Worm (Caenorhabditis elegans) whole organism, L4 larva: ENCODE results near the gene math-42.

ENCODE experiments used
- F10B5.3 ChIP-seq: sonication (generic microtip); optimal IDR thresholded peaks from 2 replicates; lab custom pipeline; 2016; ENCODE audit warnings: mild to moderate bottlenecking, missing genetic modification characterization, missing compliant biosample characterization
- F26F4.8 ChIP-seq: fragments of 200-800 bp; sonication (Bioruptor generic); conservative IDR thresholded peaks from 2 replicates; pipeline ENCODE4 v1.3.6; 2022; ENCODE audit warnings: missing genetic modification characterization, missing compliant biosample characterization
- Y105C5A.15 ChIP-seq: fragments of 200-800 bp; sonication (Bioruptor generic); IDR thresholded peaks from 2 replicates; pipeline ENCODE4 v1.3.6; 2022; ENCODE audit warnings: missing genetic modification characterization, missing compliant biosample characterization
- Y5F2A.4 ChIP-seq: fragments of 200-800 bp; sonication (Bioruptor generic); optimal IDR thresholded peaks from 2 replicates; lab custom pipeline; 2018; ENCODE audit warnings: mild to moderate bottlenecking, missing genetic modification characterization, missing compliant biosample characterization
- ZK546.5 ChIP-seq, 2 experiments: sonication (generic microtip); optimal IDR thresholded peaks; 2 replicates each; lab custom pipeline; 2017; ENCODE audit warnings: missing biosample characterization in 2 of 2, missing genetic modification characterization in 2 of 2
- arid-1 ChIP-seq: fragments of 200-800 bp; sonication (Bioruptor generic); conservative IDR thresholded peaks from 2 replicates; pipeline ENCODE4 v1.3.6; 2022; ENCODE audit warnings: missing genetic modification reagents, missing genetic modification characterization, missing compliant biosample characterization
- ceh-32 ChIP-seq: sonication (generic microtip); optimal IDR thresholded peaks from 2 replicates; lab custom pipeline; 2016; ENCODE audit warnings: mild to moderate bottlenecking, missing genetic modification characterization, missing compliant biosample characterization; ENCODE audit not compliant: poor library complexity
- ceh-62 ChIP-seq: sonication (generic microtip); optimal IDR thresholded peaks from 2 replicates; lab custom pipeline; 2017; ENCODE audit warnings: missing biosample characterization, missing genetic modification characterization
- ceh-82 ChIP-seq: sonication (generic microtip); optimal IDR thresholded peaks from 2 replicates; lab custom pipeline; 2017; ENCODE audit warnings: missing biosample characterization, missing genetic modification characterization
- cey-2 ChIP-seq: sonication (generic microtip); optimal IDR thresholded peaks from 3 replicates; lab custom pipeline; 2017; ENCODE audit warnings: missing genetic modification characterization, mild to moderate bottlenecking, missing compliant biosample characterization, antibody characterized with exemption, borderline replicate concordance; ENCODE audit not compliant: insufficient read depth
- daf-12 ChIP-seq: fragments of 150-350 bp; optimal IDR thresholded peaks from 2 replicates; lab custom pipeline; 2014; ENCODE audit warnings: missing biosample characterization, missing genetic modification reagents, missing genetic modification characterization
- dpl-1 ChIP-seq: fragments of 150-350 bp; optimal IDR thresholded peaks from 2 replicates; lab custom pipeline; 2014; ENCODE audit warnings: missing biosample characterization, missing genetic modification reagents, missing genetic modification characterization
- duxl-1 ChIP-seq: sonication (generic microtip); optimal IDR thresholded peaks from 2 replicates; lab custom pipeline; 2016; ENCODE audit warnings: mild to moderate bottlenecking, missing genetic modification characterization, moderate library complexity, missing compliant biosample characterization; ENCODE audit not compliant: poor library complexity
- fos-1 ChIP-seq: fragments of 150-350 bp; optimal IDR thresholded peaks from 2 replicates; lab custom pipeline; 2014; ENCODE audit warnings: missing biosample characterization, missing genetic modification characterization
- hif-1 ChIP-seq, 2 experiments: sonication (generic microtip); optimal IDR thresholded peaks; 2 replicates each; lab custom pipeline; 2016 to 2017; ENCODE audit warnings: missing compliant biosample characterization in 2 of 2, missing genetic modification characterization in 2 of 2, missing genetic modification reagents in 2 of 2, missing genotype in 2 of 2, mild to moderate bottlenecking in 1 of 2
- hmg-1.1 ChIP-seq: fragments of 200-800 bp; sonication (Bioruptor generic); IDR thresholded peaks from 2 replicates; pipeline ENCODE4 v1.3.6; 2022; ENCODE audit warnings: missing genetic modification reagents, missing genetic modification characterization, missing compliant biosample characterization
- lin-13 ChIP-seq: fragments of 150-350 bp; optimal IDR thresholded peaks from 2 replicates; lab custom pipeline; 2014; ENCODE audit warnings: missing biosample characterization, missing genetic modification reagents, missing genetic modification characterization
- lin-29 ChIP-seq: fragments of 200-800 bp; sonication (Bioruptor generic); IDR thresholded peaks from 2 replicates; pipeline ENCODE4 v1.3.6; 2022; ENCODE audit warnings: missing genetic modification reagents, missing genetic modification characterization, missing compliant biosample characterization
- lin-39 ChIP-seq: fragments of 150-350 bp; optimal IDR thresholded peaks from 2 replicates; lab custom pipeline; 2014; ENCODE audit warnings: missing biosample characterization, missing genetic modification reagents, missing genetic modification characterization
- lir-3 ChIP-seq: sonication (generic microtip); optimal IDR thresholded peaks from 2 replicates; lab custom pipeline; 2016; ENCODE audit warnings: mild to moderate bottlenecking, missing genetic modification characterization, missing compliant biosample characterization
- lsy-2 ChIP-seq, 2 experiments: fragments of 150-350 bp in 1 of 2; sonication (generic microtip) in 1 of 2; optimal IDR thresholded peaks; 2 replicates each; lab custom pipeline; 2014 to 2017; ENCODE audit warnings: missing biosample characterization in 2 of 2, missing genetic modification characterization in 2 of 2
- madf-9 ChIP-seq: fragments of 200-800 bp; sonication (Bioruptor generic); conservative IDR thresholded peaks from 2 replicates; pipeline ENCODE4 v1.3.6; 2022; ENCODE audit warnings: missing genetic modification reagents, missing genetic modification characterization, missing compliant biosample characterization
- mdt-29 ChIP-seq: fragments of 200-800 bp; sonication (Bioruptor generic); IDR thresholded peaks from 2 replicates; pipeline ENCODE4 v1.3.6; 2022; ENCODE audit warnings: missing genetic modification reagents, missing genetic modification characterization, missing compliant biosample characterization
- mxl-2 ChIP-seq: fragments of 200-800 bp; sonication (Bioruptor generic); conservative IDR thresholded peaks from 2 replicates; pipeline ENCODE4 v1.3.6; 2022; ENCODE audit warnings: missing genetic modification reagents, missing genetic modification characterization, missing compliant biosample characterization
- mxl-3 ChIP-seq: fragments of 200-800 bp; sonication (Bioruptor generic); optimal IDR thresholded peaks from 2 replicates; lab custom pipeline; 2018; ENCODE audit warnings: mild to moderate bottlenecking, missing genetic modification characterization, missing compliant biosample characterization
- nhr-102 ChIP-seq: sonication (generic microtip); optimal IDR thresholded peaks from 2 replicates; lab custom pipeline; 2016; ENCODE audit warnings: mild to moderate bottlenecking, missing genetic modification characterization, moderate library complexity, missing compliant biosample characterization
- nhr-11 ChIP-seq: fragments of 150-350 bp; optimal IDR thresholded peaks from 2 replicates; lab custom pipeline; 2014; ENCODE audit warnings: missing biosample characterization, missing genetic modification characterization
- nhr-28 ChIP-seq: fragments of 150-350 bp; optimal IDR thresholded peaks from 2 replicates; lab custom pipeline; 2014; ENCODE audit warnings: missing biosample characterization, missing genetic modification characterization
- php-3 ChIP-seq: fragments of 200-800 bp; sonication (Bioruptor generic); IDR thresholded peaks from 2 replicates; pipeline ENCODE4 v1.3.6; 2022; ENCODE audit warnings: missing genetic modification reagents, missing genetic modification characterization, missing compliant biosample characterization
- pqm-1 ChIP-seq: sonication (generic microtip); optimal IDR thresholded peaks from 2 replicates; lab custom pipeline; 2017; ENCODE audit warnings: missing biosample characterization, missing genetic modification characterization
- rbr-2 ChIP-seq: sonication (generic microtip); optimal IDR thresholded peaks from 2 replicates; lab custom pipeline; 2016; ENCODE audit warnings: missing genotype, missing genetic modification characterization, missing compliant biosample characterization
- saeg-2 ChIP-seq: fragments of 200-800 bp; sonication (Bioruptor generic); IDR thresholded peaks from 2 replicates; pipeline ENCODE4 v1.3.6; 2022; ENCODE audit warnings: missing genetic modification reagents, missing genetic modification characterization, missing compliant biosample characterization
- set-16 ChIP-seq: fragments of 200-800 bp; sonication (Bioruptor generic); IDR thresholded peaks from 2 replicates; pipeline ENCODE4 v1.3.6; 2022; ENCODE audit warnings: missing genetic modification reagents, missing genetic modification characterization, missing compliant biosample characterization
- unc-62 ChIP-seq, 3 experiments: fragments of 150-350 bp in 1 of 3; sonication (generic microtip); optimal IDR thresholded peaks in 2 of 3; peaks in 1 of 3; 1 replicate in 1 of 3; 2 replicates in 2 of 3; lab custom pipeline; 2014 to 2017; ENCODE audit warnings: missing biosample characterization in 3 of 3, missing genetic modification characterization in 3 of 3, missing genetic modification reagents in 3 of 3, missing genotype in 1 of 3
- vab-7 ChIP-seq: fragments of 200-800 bp; sonication (Bioruptor generic); IDR thresholded peaks from 2 replicates; pipeline ENCODE4 v1.3.6; 2022; ENCODE audit warnings: missing genetic modification reagents, missing genetic modification characterization, missing compliant biosample characterization
- zip-11 ChIP-seq: fragments of 200-800 bp; sonication (Bioruptor generic); IDR thresholded peaks from 2 replicates; pipeline ENCODE4 v1.3.6; 2022; ENCODE audit warnings: missing genetic modification characterization, missing compliant biosample characterization
- zip-2 ChIP-seq: fragments of 150-350 bp; optimal IDR thresholded peaks from 2 replicates; lab custom pipeline; 2014; ENCODE audit warnings: missing biosample characterization, missing genetic modification characterization
- ztf-11 ChIP-seq: fragments of 150-350 bp; optimal IDR thresholded peaks from 2 replicates; lab custom pipeline; 2014; ENCODE audit warnings: missing biosample characterization, missing genetic modification characterization

The math-42 gene

DNA sequence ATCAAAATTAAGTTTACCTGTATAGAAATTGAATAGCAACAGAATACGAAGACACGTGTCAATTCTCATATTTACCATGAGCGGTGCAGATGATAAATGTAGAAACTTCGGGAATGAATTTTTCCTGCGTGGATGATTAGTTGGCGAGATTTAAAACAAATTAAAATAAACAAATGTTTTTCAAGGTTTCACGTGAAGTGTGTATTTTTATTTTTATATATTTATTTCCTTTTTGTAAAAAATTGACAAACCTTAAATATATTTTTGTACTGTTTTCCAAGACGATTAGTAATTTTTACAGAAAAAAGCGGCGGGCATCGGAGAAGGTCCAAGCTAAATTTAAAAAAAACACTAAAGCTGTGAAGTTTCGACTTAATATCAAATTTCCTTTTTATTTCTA lies 24.2 kb upstream of the math-42 start, which contains the start of gene F07E5.8:
TSS of gene F07E5.8 (minus strand) at position 101 of the 400 bp plus-strand sequence.
- no peak for TF ChIP-seq duxl-1 (tag; lab: Kevin White, UChicago)
- no peak for TF ChIP-seq cey-2
- TF ChIP-seq lin-29 (GFP tag; lab: Robert Waterston, UW): no peak
- TF ChIP-seq zip-2 (tag; lab: Kevin White, UChicago): no peak
- TF ChIP-seq ZK546.5 (tag; optimal IDR thresholded peaks at IDR 0.05; lab: Kevin White, UChicago): no peak
- TF ChIP-seq F26F4.8 (GFP tag; lab: Robert Waterston, UW): no peak
- no peak for TF ChIP-seq vab-7 (GFP tag; lab: Robert Waterston, UW)
- no peak for TF ChIP-seq zip-11
- TF ChIP-seq hmg-1.1: no peak
- no peak for TF ChIP-seq nhr-11 (tag; lab: Kevin White, UChicago)
- no peak for TF ChIP-seq saeg-2
- no peak for TF ChIP-seq lir-3 (tag; lab: Kevin White, UChicago)
- no peak for TF ChIP-seq set-16 (GFP tag; lab: Robert Waterston, UW)
- no peak for TF ChIP-seq pqm-1 (tag; lab: Kevin White, UChicago)
- no peak for TF ChIP-seq mxl-3 (GFP tag; lab: Kevin White, UChicago)
- no peak for TF ChIP-seq dpl-1 (GFP tag; lab: Kevin White, UChicago)
- TF ChIP-seq arid-1 (GFP tag; lab: Robert Waterston, UW): no peak

DNA sequence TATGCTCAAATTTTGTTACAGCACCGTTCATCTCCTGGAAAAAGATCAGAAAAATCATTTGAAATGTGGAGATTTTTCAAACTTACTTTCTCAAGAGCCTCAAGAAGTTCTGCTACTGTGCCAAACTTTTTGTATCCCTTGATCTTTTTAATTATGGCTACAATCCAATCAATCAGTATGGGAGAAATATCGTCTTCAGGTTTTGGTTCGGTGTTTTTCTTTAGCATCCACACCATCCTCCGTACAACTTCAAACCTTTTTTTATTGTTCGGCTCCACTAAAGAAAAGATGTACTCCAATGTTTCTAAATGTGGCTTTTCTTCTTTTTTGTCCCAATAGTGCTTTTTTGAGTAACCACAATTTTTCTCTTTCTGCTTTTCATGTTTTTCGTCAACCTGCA lies 23.3 kb upstream of the math-42 start:
- no peak for TF ChIP-seq fos-1
- no peak for TF ChIP-seq ceh-32 (tag; lab: Kevin White, UChicago)
- TF ChIP-seq unc-62 (GFP tag; optimal IDR thresholded peaks at IDR 0.05 in 1 of 2; lab: Kevin White, UChicago): peak in 1 of 2 experiments; percentile 95
- TF ChIP-seq unc-62 (tag; optimal IDR thresholded peaks at IDR 0.05; lab: Kevin White, UChicago): no peak
- TF ChIP-seq mxl-2 (GFP tag; lab: Robert Waterston, UW): no peak
- TF ChIP-seq arid-1 (GFP tag; lab: Robert Waterston, UW): no peak
- no peak for TF ChIP-seq lsy-2 (tag; optimal IDR thresholded peaks at IDR 0.05; lab: Kevin White, UChicago)
- no peak for TF ChIP-seq lin-39
- no peak for TF ChIP-seq madf-9 (GFP tag; lab: Robert Waterston, UW)

DNA sequence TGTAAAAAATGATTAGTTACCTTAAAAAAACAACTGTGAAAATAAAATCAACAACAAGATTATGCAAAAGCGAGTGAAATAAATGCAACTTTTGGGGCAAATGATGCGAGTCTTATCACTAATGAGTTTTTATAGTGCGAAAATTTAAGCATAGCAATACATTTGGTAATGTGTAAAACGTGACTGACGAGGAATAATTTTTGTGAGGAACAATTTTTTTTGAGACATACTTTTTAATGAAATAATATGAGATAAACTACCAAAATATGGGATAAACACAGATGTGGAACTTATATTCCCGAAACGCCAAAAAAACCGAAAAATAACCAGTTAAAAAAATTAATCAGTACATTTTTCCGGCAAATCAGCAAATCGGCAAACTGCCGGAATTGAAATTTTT lies 19.3 kb upstream of the math-42 start, which contains the start of gene F07E5.9:
TSS of gene F07E5.9 (minus strand) at position 101 of the 400 bp plus-strand sequence.
- TF ChIP-seq hif-1 (tag; optimal IDR thresholded peaks at IDR 0.05; lab: Kevin White, UChicago) (no peak), nhr-28 (tag; lab: Kevin White, UChicago) (no peak), ceh-82 (tag; lab: Kevin White, UChicago) (no peak), rbr-2 (tag; lab: Kevin White, UChicago) (no peak), php-3 (GFP tag; lab: Robert Waterston, UW) (no peak), Y105C5A.15 (GFP tag; lab: Robert Waterston, UW) (no peak), mdt-29 (GFP tag; lab: Robert Waterston, UW) (no peak), fos-1 (no peak), ztf-11 (tag; lab: Kevin White, UChicago) (no peak)

DNA sequence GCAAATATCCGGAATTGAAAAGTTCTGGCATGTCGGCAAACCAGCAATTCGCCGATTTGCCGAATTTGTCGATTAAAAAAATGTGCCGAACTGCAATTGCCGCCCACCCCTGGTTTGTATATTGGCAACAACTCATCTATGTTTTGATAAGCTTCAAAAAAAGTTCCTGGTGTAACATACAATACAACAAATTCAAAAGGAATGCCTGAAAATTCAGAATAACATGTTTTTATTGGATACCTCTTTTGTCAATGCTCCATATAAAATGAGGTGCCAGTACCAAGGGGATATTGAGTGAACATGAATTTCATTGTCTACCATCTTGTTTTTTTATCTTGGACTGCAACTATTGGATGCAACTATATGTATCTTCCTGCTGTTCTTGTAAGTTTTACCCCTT lies 18.5 kb upstream of the math-42 start, which contains the start of gene T16A1.4:
TSS of gene T16A1.4 (plus strand) at position 301 of the 400 bp plus-strand sequence.
- TF ChIP-seq F10B5.3 (tag; lab: Kevin White, UChicago): no peak
- TF ChIP-seq nhr-102 (tag; lab: Kevin White, UChicago): no peak
- no peak for TF ChIP-seq lin-13
- TF ChIP-seq zip-11: no peak
- TF ChIP-seq lin-29 (GFP tag; lab: Robert Waterston, UW): no peak
- TF ChIP-seq daf-12: no peak
- no peak for TF ChIP-seq cey-2
- no peak for TF ChIP-seq ceh-62 (tag; lab: Kevin White, UChicago)
- no peak for TF ChIP-seq Y5F2A.4
- TF ChIP-seq, all 104 proteins: peak for 0
